Fruit fly (Drosophila melanogaster) Kc167 (cell line): ENCODE measurements around the gene cysu.

Experiments used
- h ChIP-seq: fragments of >200 bp; optimal IDR thresholded peaks from 3 replicates; lab custom pipeline; 2018; ENCODE audit warnings: missing external identifiers
- insv ChIP-seq: fragments of >200 bp; optimal IDR thresholded peaks from 3 replicates; lab custom pipeline; 2018; ENCODE audit warnings: missing external identifiers
- psq ChIP-seq: fragments of >200 bp; optimal IDR thresholded peaks from 2 replicates; lab custom pipeline; 2017; ENCODE audit warnings: missing external identifiers

dm6 chr3R:17379051-17379450 lies 46.5 kb upstream of the cysu start:
- no peak for TF ChIP-seq psq (lab: Kevin White, UChicago)
- no peak for TF ChIP-seq h
- TF ChIP-seq insv (lab: Kevin White, UChicago), result no peak
